Fruit fly (Drosophila melanogaster): ENCODE results near the gene shep.
A peak's percentile ranks its signal among the peaks of the same experiment; 100 is the strongest.

The shep gene

DNA sequence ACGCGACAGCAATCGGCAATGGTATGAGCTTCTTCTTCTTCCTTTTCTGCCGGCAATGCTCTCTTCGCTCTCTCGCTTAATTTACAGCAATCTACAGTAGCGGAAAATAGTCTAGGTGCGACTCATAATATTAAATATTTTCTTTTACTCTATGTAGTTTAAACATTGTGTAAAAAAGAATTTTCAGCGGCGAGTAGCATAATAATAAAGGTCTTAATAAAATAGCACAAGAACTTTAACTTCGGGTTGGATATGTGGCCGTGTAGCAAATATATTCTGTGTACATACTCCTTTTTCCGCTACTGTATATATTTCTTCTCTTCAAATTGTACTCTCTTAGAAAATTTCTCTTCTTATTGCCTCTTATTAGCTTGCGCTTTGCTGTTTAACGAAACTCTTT, at the start of gene shep (continued):
- TF ChIP-seq fd96Cb (tag; optimal IDR thresholded peaks at IDR 0.05) (peak; percentile 92), sisA (GFP tag; IDR thresholded peaks at IDR 0.05) (peak; percentile 91), ssp (GFP tag; IDR thresholded peaks at IDR 0.05) (peak; percentile 62), CG10959 (GFP tag; IDR thresholded peaks at IDR 0.05) (peak; percentile 75), CG3838 (GFP tag; optimal IDR thresholded peaks at IDR 0.05) (peak; percentile 33), rib (GFP tag; IDR thresholded peaks at IDR 0.05) (peak; percentile 85), Jarid2 (GFP tag; optimal IDR thresholded peaks at IDR 0.05) (peak; percentile 48), crc (GFP tag; optimal IDR thresholded peaks at IDR 0.05) (peak; percentile 66), CG31388 (GFP tag; optimal IDR thresholded peaks at IDR 0.05) (no peak), Fer3 (tag; optimal IDR thresholded peaks at IDR 0.05) (peak; percentile 90), CG34422 (GFP tag; IDR thresholded peaks at IDR 0.05) (peak; percentile 88), CG12155 (GFP tag; optimal IDR thresholded peaks at IDR 0.05) (peak; percentile 75), CG32772 (GFP tag; IDR thresholded peaks at IDR 0.05) (peak; percentile 91), Lhr (GFP tag; optimal IDR thresholded peaks at IDR 0.05) (peak; percentile 52), Fer1 (GFP tag; optimal IDR thresholded peaks at IDR 0.05) (peak; percentile 92), Ravus (GFP tag; IDR thresholded peaks at IDR 0.05) (peak; percentile 60), Mad (GFP tag; optimal IDR thresholded peaks at IDR 0.05) (peak; percentile 62), mld (GFP tag; IDR thresholded peaks at IDR 0.05; ENCODE audit: partially characterized antibody) (no peak), bcd (GFP tag; optimal IDR thresholded peaks at IDR 0.05) (peak; percentile 89), cato (GFP tag; optimal IDR thresholded peaks at IDR 0.05; ENCODE audit: borderline replicate concordance) (peak; percentile 73), kay (GFP tag; optimal IDR thresholded peaks at IDR 0.05) (peak; percentile 73), CG6689 (GFP tag; IDR thresholded peaks at IDR 0.05) (peak; percentile 91), Dad (GFP tag; optimal IDR thresholded peaks at IDR 0.05) (peak; percentile 64), CG2116 (GFP tag; optimal IDR thresholded peaks at IDR 0.05) (peak; percentile 56), CG3407 (GFP tag; optimal IDR thresholded peaks at IDR 0.05) (peak; percentile 76), tll (GFP tag; optimal IDR thresholded peaks at IDR 0.05) (no peak), CG14441 (GFP tag; IDR thresholded peaks at IDR 0.05) (peak; percentile 89), CG6813 (GFP tag; optimal IDR thresholded peaks at IDR 0.05) (peak; percentile 86), sug (tag; optimal IDR thresholded peaks at IDR 0.05) (peak; percentile 77), lbe (GFP tag; optimal IDR thresholded peaks at IDR 0.05) (peak; percentile 86), Hey (tag; optimal IDR thresholded peaks at IDR 0.05) (peak; percentile 40), knrl (GFP tag; IDR thresholded peaks at IDR 0.05; ENCODE audit: partially characterized antibody) (no peak), crol (GFP tag; IDR thresholded peaks at IDR 0.05) (peak; percentile 33; the same call in 1 of the 2 replicates), NK7.1 (GFP tag; optimal IDR thresholded peaks at IDR 0.05) (peak; percentile 40), Taf1 (GFP tag; IDR thresholded peaks at IDR 0.05) (peak; percentile 70), gt (GFP tag; IDR thresholded peaks at IDR 0.05) (peak; percentile 37; the same call in 1 of the 2 replicates), scrt (GFP tag; optimal IDR thresholded peaks at IDR 0.05) (peak; percentile 82), corto (GFP tag; optimal IDR thresholded peaks at IDR 0.05) (peak; percentile 78), CG12219 (GFP tag; optimal IDR thresholded peaks at IDR 0.05) (peak; percentile 85), stc (GFP tag; IDR thresholded peaks at IDR 0.05) (peak; percentile 90), CG34376 (GFP tag; optimal IDR thresholded peaks at IDR 0.05) (peak; percentile 71), Dip3 (GFP tag; optimal IDR thresholded peaks at IDR 0.05) (peak; percentile 79), CG7963 (GFP tag; IDR thresholded peaks at IDR 0.05; ENCODE audit: partially characterized antibody) (no peak), oc (tag; optimal IDR thresholded peaks at IDR 0.05) (peak; percentile 89), sc (optimal IDR thresholded peaks at IDR 0.05) (no peak), sc (GFP tag; optimal IDR thresholded peaks at IDR 0.05) (peak; percentile 84), CG17568 (GFP tag; optimal IDR thresholded peaks at IDR 0.05) (peak; percentile 88), CG8924 (tag; optimal IDR thresholded peaks at IDR 0.05) (peak; percentile 91), CG10366 (GFP tag; IDR thresholded peaks at IDR 0.05) (peak; percentile 84), chm (GFP tag; IDR thresholded peaks at IDR 0.05) (no peak; the same call in 1 of the 2 replicates), ind (GFP tag; optimal IDR thresholded peaks at IDR 0.05) (peak; percentile 87)

Measured in whole organism, embryonic.